Worm (Caenorhabditis elegans) whole organism, L3 larva: ENCODE results near the gene F49E8.7.
A peak's percentile ranks its signal among the peaks of the same experiment; 100 is the strongest.

ENCODE experiments used
- egl-27 ChIP-seq: sonication (generic microtip); optimal IDR thresholded peaks from 4 replicates; lab custom pipeline; 2017; ENCODE audit warnings: missing biosample characterization, missing genetic modification reagents, missing genetic modification characterization
- egl-5 ChIP-seq: fragments of 150-350 bp; optimal IDR thresholded peaks from 2 replicates; lab custom pipeline; 2017; ENCODE audit warnings: missing biosample characterization, missing genetic modification reagents, missing genetic modification characterization, inconsistent platforms
- lin-39 ChIP-seq: fragments of 150-350 bp; optimal IDR thresholded peaks from 2 replicates; lab custom pipeline; 2018; ENCODE audit warnings: missing biosample characterization, missing genetic modification reagents, missing genetic modification characterization
- mdl-1 ChIP-seq: fragments of 150-350 bp; optimal IDR thresholded peaks from 2 replicates; lab custom pipeline; 2014; ENCODE audit warnings: missing biosample characterization, missing genetic modification characterization
- pqm-1 ChIP-seq: fragments of 150-350 bp; optimal IDR thresholded peaks from 2 replicates; lab custom pipeline; 2017; ENCODE audit warnings: missing biosample characterization, missing genetic modification characterization, inconsistent platforms
- unc-62 ChIP-seq: fragments of 150-350 bp; sonication (generic microtip); optimal IDR thresholded peaks from 4 replicates; lab custom pipeline; 2014; ENCODE audit warnings: missing biosample characterization, missing genetic modification reagents, missing genetic modification characterization
- zag-1 ChIP-seq: fragments of 150-350 bp; optimal IDR thresholded peaks from 2 replicates; lab custom pipeline; 2014; ENCODE audit warnings: missing biosample characterization, missing genetic modification characterization

DNA sequence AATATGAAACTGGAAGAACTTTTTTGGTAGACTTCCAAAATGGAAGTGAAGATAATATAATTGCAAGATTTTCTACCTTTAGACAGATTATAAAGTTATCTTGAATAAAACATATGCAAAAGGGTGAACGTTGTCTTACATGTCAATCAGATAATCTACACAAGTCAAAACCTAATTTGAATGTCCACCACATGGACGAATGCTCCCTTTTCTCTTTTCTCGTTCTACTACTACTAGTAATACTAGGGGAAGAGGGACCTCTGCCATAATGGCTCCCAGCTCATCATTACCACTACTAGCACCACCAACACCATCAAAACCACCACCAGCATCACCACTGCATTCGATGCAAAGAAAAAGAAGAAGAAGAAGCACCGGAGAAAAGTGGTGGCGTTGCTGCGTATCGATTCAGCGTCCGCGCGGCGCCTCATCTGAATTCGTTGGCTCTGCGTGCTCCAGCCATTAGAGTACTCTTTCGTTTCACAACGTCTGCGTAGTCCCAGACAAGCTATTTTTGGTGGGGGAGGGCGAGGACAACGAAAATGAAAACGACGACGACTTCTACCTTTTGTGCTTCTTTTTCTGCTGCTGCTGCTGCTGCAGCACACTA lies 29.2 kb upstream of the F49E8.7 start:
- TF ChIP-seq unc-62 (GFP tag; lab: Kevin White, UChicago): no peak
- TF ChIP-seq egl-27 (tag; lab: Kevin White, UChicago): no peak
- no peak for TF ChIP-seq zag-1
- peak; percentile 84 for TF ChIP-seq lin-39 (tag; lab: Kevin White, UChicago)
- TF ChIP-seq pqm-1 (tag; lab: Kevin White, UChicago): no peak
- no peak for TF ChIP-seq mdl-1 (tag; lab: Kevin White, UChicago)
- TF ChIP-seq egl-5: no peak
